Worm (Caenorhabditis elegans): ENCODE measurements around the gene T07G12.4.

ce11 chrIV:10500481-10500880 is 38.0 kb downstream of the T07G12.4 start:
- TF ChIP-seq W03F9.2 (tag; optimal IDR thresholded peaks at IDR 0.05) (no peak), dao-5 (tag; optimal IDR thresholded peaks at IDR 0.05) (no peak)

Data from whole organism, L4/young adult.